Fruit fly (Drosophila melanogaster) whole organism, embryonic: Measurements from ENCODE around the gene Zdhhc8.

Experiments used
- ATbp ChIP-seq: fragments of 200-800 bp; sonication (Bioruptor generic); optimal IDR thresholded peaks from 2 replicates; lab custom pipeline; 2017; ENCODE audit warnings: missing biosample characterization, mild to moderate bottlenecking, missing genetic modification characterization, missing genetic modification reagents
- Aef1 ChIP-seq: fragments of 200-800 bp; sonication (Bioruptor generic); IDR thresholded peaks from 3 replicates; pipeline ENCODE4 v1.3.6; 2022; ENCODE audit warnings: missing biosample characterization, missing genetic modification characterization
- Bgb ChIP-seq: fragments of 200-800 bp; sonication (Bioruptor generic); IDR thresholded peaks from 2 replicates; pipeline ENCODE4 v1.3.6; 2022; ENCODE audit warnings: missing biosample characterization, missing genetic modification characterization; ENCODE audit not compliant: partially characterized antibody
- CG10959 ChIP-seq: fragments of 200-800 bp; sonication (Bioruptor generic); IDR thresholded peaks from 2 replicates; pipeline ENCODE4 v1.3.6; 2022; ENCODE audit warnings: missing biosample characterization, missing genetic modification characterization
- CG11398 ChIP-seq: fragments of 200-800 bp; sonication (Bioruptor generic); optimal IDR thresholded peaks from 2 replicates; lab custom pipeline; 2016; ENCODE audit warnings: missing biosample characterization, missing genetic modification characterization
- CG11456 ChIP-seq: fragments of 200-800 bp; sonication (Bioruptor generic); IDR thresholded peaks from 3 replicates; pipeline ENCODE4 v1.3.6; 2022; ENCODE audit warnings: missing biosample characterization, missing genetic modification characterization
- CG12219 ChIP-seq: fragments of 200-800 bp; sonication (Bioruptor generic); optimal IDR thresholded peaks from 3 replicates; lab custom pipeline; 2018; ENCODE audit warnings: missing biosample characterization, mild to moderate bottlenecking, missing genetic modification characterization
- CG1603 ChIP-seq: fragments of 200-800 bp; sonication (Bioruptor generic); optimal IDR thresholded peaks from 2 replicates; lab custom pipeline; 2019; ENCODE audit warnings: missing biosample characterization, mild to moderate bottlenecking, missing genetic modification characterization, moderate library complexity
- CG18011 ChIP-seq: fragments of 200-800 bp; sonication (Bioruptor generic); optimal IDR thresholded peaks from 2 replicates; lab custom pipeline; 2017; ENCODE audit warnings: missing biosample characterization, missing genetic modification characterization, mild to moderate bottlenecking, moderate library complexity, missing genotype
- CG2678 ChIP-seq: fragments of 200-800 bp; sonication (Bioruptor generic); optimal IDR thresholded peaks from 3 replicates; lab custom pipeline; 2019; ENCODE audit warnings: missing biosample characterization, mild to moderate bottlenecking, missing genetic modification characterization, moderate library complexity
- CG31224 ChIP-seq: fragments of 200-800 bp; sonication (Bioruptor generic); IDR thresholded peaks from 2 replicates; pipeline ENCODE4 v1.3.6; 2022; ENCODE audit warnings: missing biosample characterization, missing genetic modification characterization
- CG32532 ChIP-seq: fragments of 200-800 bp; sonication (Bioruptor generic); IDR thresholded peaks from 2 replicates; pipeline ENCODE4 v1.3.6; 2022; ENCODE audit warnings: missing biosample characterization, missing genetic modification characterization
- CG3281 ChIP-seq: fragments of 200-800 bp; sonication (Bioruptor generic); optimal IDR thresholded peaks from 3 replicates; lab custom pipeline; 2017; ENCODE audit warnings: missing biosample characterization, mild to moderate bottlenecking, missing genetic modification characterization
- CG4404 ChIP-seq: fragments of 200-800 bp; sonication (Bioruptor generic); IDR thresholded peaks from 2 replicates; pipeline ENCODE4 v1.3.6; 2022; ENCODE audit warnings: missing biosample characterization, missing genetic modification characterization
- CG4617 ChIP-seq: fragments of 200-800 bp; sonication (Bioruptor generic); optimal IDR thresholded peaks from 3 replicates; lab custom pipeline; 2016; ENCODE audit warnings: missing biosample characterization, missing genetic modification characterization, borderline replicate concordance
- CG5180 ChIP-seq: fragments of 200-800 bp; sonication (Bioruptor generic); optimal IDR thresholded peaks from 3 replicates; lab custom pipeline; 2017; ENCODE audit warnings: missing biosample characterization, missing genetic modification characterization, mild to moderate bottlenecking, moderate library complexity, missing genetic modification reagents
- CG6791 ChIP-seq: fragments of 200-800 bp; sonication (Bioruptor generic); IDR thresholded peaks from 3 replicates; pipeline ENCODE4 v1.3.6; 2022; ENCODE audit warnings: missing biosample characterization, missing genetic modification characterization; ENCODE audit not compliant: partially characterized antibody
- CG7271 ChIP-seq: fragments of 200-800 bp; sonication (Bioruptor generic); optimal IDR thresholded peaks from 2 replicates; lab custom pipeline; 2018; ENCODE audit warnings: missing biosample characterization, mild to moderate bottlenecking, missing genetic modification characterization, moderate library complexity
- CG7372 ChIP-seq: fragments of 200-800 bp; sonication (Bioruptor generic); IDR thresholded peaks from 2 replicates; pipeline ENCODE4 v1.3.6; 2022; ENCODE audit warnings: missing biosample characterization, missing genetic modification characterization
- CG8388 ChIP-seq: fragments of 200-800 bp; sonication (Bioruptor generic); optimal IDR thresholded peaks from 2 replicates; lab custom pipeline; 2019; ENCODE audit warnings: missing biosample characterization, mild to moderate bottlenecking, missing genetic modification characterization, moderate library complexity
- CG9876 ChIP-seq: fragments of 200-800 bp; sonication (Bioruptor generic); optimal IDR thresholded peaks from 2 replicates; lab custom pipeline; 2016; ENCODE audit warnings: missing biosample characterization, missing genetic modification characterization
- CG9932 ChIP-seq: fragments of 200-800 bp; sonication (Bioruptor generic); IDR thresholded peaks from 2 replicates; pipeline ENCODE4 v1.3.6; 2022; ENCODE audit warnings: missing biosample characterization, missing genetic modification characterization
- CrebB ChIP-seq: fragments of 200-800 bp; sonication (Bioruptor generic); optimal IDR thresholded peaks from 3 replicates; lab custom pipeline; 2018; ENCODE audit warnings: missing biosample characterization, mild to moderate bottlenecking, missing genetic modification characterization
- Dbx ChIP-seq: fragments of 200-800 bp; sonication (Bioruptor generic); IDR thresholded peaks from 3 replicates; pipeline ENCODE4 v1.3.6; 2022; ENCODE audit warnings: missing biosample characterization, missing genetic modification characterization
- HHEX ChIP-seq: fragments of 200-800 bp; sonication (Bioruptor generic); optimal IDR thresholded peaks from 3 replicates; lab custom pipeline; 2017; ENCODE audit warnings: missing biosample characterization, mild to moderate bottlenecking, missing genetic modification characterization, missing genetic modification reagents
- Hmr ChIP-seq: fragments of 200-800 bp; sonication (Bioruptor generic); optimal IDR thresholded peaks from 3 replicates; lab custom pipeline; 2017; ENCODE audit warnings: mild to moderate bottlenecking, missing biosample characterization, missing genetic modification reagents, missing genetic modification characterization
- Hr39 ChIP-seq: fragments of >200 bp; optimal IDR thresholded peaks from 2 replicates; lab custom pipeline; 2017
- Hr51 ChIP-seq, 2 experiments: fragments of 200-800 bp; sonication (Bioruptor generic); optimal IDR thresholded peaks; 2 replicates in 1 of 2; 3 replicates in 1 of 2; lab custom pipeline; 2016 to 2018; ENCODE audit warnings: missing biosample characterization in 2 of 2, missing genetic modification characterization in 2 of 2, mild to moderate bottlenecking in 1 of 2, moderate library complexity in 1 of 2
- Max ChIP-seq: fragments of 200-800 bp; sonication (Bioruptor generic); optimal IDR thresholded peaks from 2 replicates; lab custom pipeline; 2016; ENCODE audit warnings: missing biosample characterization, mild to moderate bottlenecking, missing genetic modification characterization
- Poxn ChIP-seq: fragments of 200-800 bp; sonication (Bioruptor generic); IDR thresholded peaks from 2 replicates; pipeline ENCODE4 v1.3.6; 2022; ENCODE audit warnings: missing biosample characterization, missing genetic modification characterization
- Side ChIP-seq: fragments of 200-800 bp; sonication (Bioruptor generic); optimal IDR thresholded peaks from 2 replicates; lab custom pipeline; 2016; ENCODE audit warnings: missing biosample characterization, missing genetic modification characterization
- Sry-β ChIP-seq: fragments of 200-800 bp; sonication (Bioruptor generic); optimal IDR thresholded peaks from 2 replicates; lab custom pipeline; 2018; ENCODE audit warnings: missing biosample characterization, mild to moderate bottlenecking, missing genetic modification characterization, moderate library complexity
- ci ChIP-seq: fragments of 200-800 bp; sonication (Bioruptor generic); IDR thresholded peaks from 3 replicates; pipeline ENCODE4 v1.3.6; 2022; ENCODE audit warnings: missing biosample characterization, missing genetic modification characterization
- danr ChIP-seq: fragments of 200-800 bp; sonication (Bioruptor generic); IDR thresholded peaks from 2 replicates; pipeline ENCODE4 v1.3.6; 2022; ENCODE audit warnings: missing biosample characterization, missing genetic modification characterization
- dmrt99B ChIP-seq: fragments of 200-800 bp; sonication (Bioruptor generic); optimal IDR thresholded peaks from 2 replicates; lab custom pipeline; 2018; ENCODE audit warnings: missing biosample characterization, mild to moderate bottlenecking, missing genetic modification characterization, moderate library complexity
- ems ChIP-seq: fragments of 200-800 bp; sonication (Bioruptor generic); optimal IDR thresholded peaks from 3 replicates; lab custom pipeline; 2016; ENCODE audit warnings: missing biosample characterization, missing genetic modification characterization
- gro ChIP-seq: fragments of 200-800 bp; sonication (Bioruptor generic); optimal IDR thresholded peaks from 2 replicates; lab custom pipeline; 2016; ENCODE audit warnings: missing biosample characterization, missing genetic modification characterization
- hth ChIP-seq: fragments of >200 bp; optimal IDR thresholded peaks from 2 replicates; lab custom pipeline; 2017; ENCODE audit warnings: inconsistent platforms
- ind ChIP-seq: fragments of 200-800 bp; sonication (Bioruptor generic); optimal IDR thresholded peaks from 3 replicates; lab custom pipeline; 2016; ENCODE audit warnings: missing biosample characterization, missing genetic modification characterization
- insv ChIP-seq, 2 experiments: fragments of 200-800 bp; sonication (Bioruptor generic); optimal IDR thresholded peaks; 3 replicates each; lab custom pipeline; 2016 to 2018; ENCODE audit warnings: missing biosample characterization in 2 of 2, missing genetic modification characterization in 2 of 2
- lilli ChIP-seq: fragments of 200-800 bp; sonication (Bioruptor generic); optimal IDR thresholded peaks from 3 replicates; lab custom pipeline; 2016; ENCODE audit warnings: missing biosample characterization, missing genetic modification characterization
- mam ChIP-seq: fragments of 200-800 bp; sonication (Bioruptor generic); optimal IDR thresholded peaks from 3 replicates; lab custom pipeline; 2016; ENCODE audit warnings: missing biosample characterization, missing genetic modification characterization
- org-1 ChIP-seq: fragments of 200-800 bp; sonication (Bioruptor generic); optimal IDR thresholded peaks from 2 replicates; lab custom pipeline; 2017; ENCODE audit warnings: missing biosample characterization, missing genetic modification characterization
- pita ChIP-seq: fragments of 200-800 bp; sonication (Bioruptor generic); optimal IDR thresholded peaks from 2 replicates; lab custom pipeline; 2017; ENCODE audit warnings: missing biosample characterization, mild to moderate bottlenecking, missing genetic modification characterization
- pnt ChIP-seq: fragments of 200-800 bp; sonication (Bioruptor generic); optimal IDR thresholded peaks from 3 replicates; lab custom pipeline; 2016; ENCODE audit warnings: missing biosample characterization, missing genetic modification characterization
- ro ChIP-seq: fragments of 200-800 bp; sonication (Bioruptor generic); IDR thresholded peaks from 2 replicates; pipeline ENCODE4 v1.3.6; 2022; ENCODE audit warnings: missing biosample characterization, missing genetic modification characterization
- sc ChIP-seq, 3 experiments: fragments of >200 bp in 2 of 3; fragments of 200-800 bp in 1 of 3; sonication (Bioruptor generic) in 1 of 3; optimal IDR thresholded peaks; 2 replicates in 2 of 3; 3 replicates in 1 of 3; lab custom pipeline; 2017; ENCODE audit warnings: mild to moderate bottlenecking in 1 of 3, missing biosample characterization in 1 of 3, missing genetic modification characterization in 1 of 3, missing genetic modification reagents in 1 of 3
- shn ChIP-seq: fragments of 200-800 bp; sonication (Bioruptor generic); optimal IDR thresholded peaks from 3 replicates; lab custom pipeline; 2016; ENCODE audit warnings: missing biosample characterization, missing genetic modification characterization
- sima ChIP-seq: fragments of 200-800 bp; sonication (Bioruptor generic); optimal IDR thresholded peaks from 2 replicates; lab custom pipeline; 2016; ENCODE audit warnings: missing biosample characterization, missing genetic modification characterization
- tx ChIP-seq: fragments of 200-800 bp; sonication (Bioruptor generic); optimal IDR thresholded peaks from 2 replicates; lab custom pipeline; 2016; ENCODE audit warnings: missing biosample characterization, missing genetic modification characterization

Zdhhc8 gene

dm6 chrX:9297661-9298433, 58.2 kb downstream of the Zdhhc8 start (continued):
- TF ChIP-seq CG4404 (no peak), Sry-β (GFP tag; lab: Kevin White, UChicago) (no peak), Hmr (peak; percentile 20), lilli (GFP tag; lab: Kevin White, UChicago) (peak; percentile 25), CG1603 (no peak), pnt (GFP tag; lab: Kevin White, UChicago) (no peak), CG32532 (GFP tag; lab: Robert Waterston, UW) (peak; percentile 43; the same call in 1 of the 2 replicates), CG7372 (GFP tag; lab: Robert Waterston, UW) (no peak), ro (GFP tag; lab: Robert Waterston, UW) (no peak), gro (no peak), Hr51 (GFP tag; optimal IDR thresholded peaks at IDR 0.05; lab: Kevin White, UChicago) (peak in 1 of 2 experiments; percentile 30), CrebB (tag; lab: Kevin White, UChicago) (no peak), insv (GFP tag; optimal IDR thresholded peaks at IDR 0.05; lab: Kevin White, UChicago) (no peak), mam (GFP tag; lab: Kevin White, UChicago) (peak; percentile 22), Side (GFP tag; lab: Kevin White, UChicago) (no peak), hth (no peak), Max (GFP tag; lab: Kevin White, UChicago) (no peak), CG12219 (GFP tag; lab: Kevin White, UChicago) (no peak), HHEX (GFP tag; lab: Kevin White, UChicago) (no peak), CG18011 (GFP tag; lab: Kevin White, UChicago) (no peak), shn (GFP tag; lab: Kevin White, UChicago) (peak; percentile 0), sima (no peak), Dbx (GFP tag; lab: Robert Waterston, UW) (0 out of 3 replicates have a peak, but pooled peaks have one; percentile 25), CG5180 (GFP tag; lab: Kevin White, UChicago) (no peak), CG2678 (tag; lab: Kevin White, UChicago) (peak; percentile 40), CG11398 (GFP tag; lab: Kevin White, UChicago) (no peak), ATbp (GFP tag; lab: Kevin White, UChicago) (no peak), danr (GFP tag; lab: Robert Waterston, UW) (no peak), ems (GFP tag; lab: Kevin White, UChicago) (no peak), CG10959 (GFP tag; lab: Robert Waterston, UW) (no peak), pita (GFP tag; lab: Kevin White, UChicago) (no peak), CG4617 (GFP tag; lab: Kevin White, UChicago) (no peak), ind (GFP tag; lab: Kevin White, UChicago) (no peak), Poxn (GFP tag; lab: Robert Waterston, UW) (no peak), Bgb (GFP tag; lab: Robert Waterston, UW) (no peak), Hr39 (lab: Kevin White, UChicago) (no peak), org-1 (GFP tag; lab: Kevin White, UChicago) (no peak), CG6791 (no peak), CG9876 (GFP tag; lab: Kevin White, UChicago) (no peak), Aef1 (GFP tag; lab: Robert Waterston, UW) (no peak), CG7271 (tag; lab: Kevin White, UChicago) (no peak), dmrt99B (peak; percentile 13), tx (GFP tag; lab: Kevin White, UChicago) (no peak), CG8388 (GFP tag; lab: Kevin White, UChicago) (no peak), sc (optimal IDR thresholded peaks at IDR 0.05; lab: Kevin White, UChicago) (no peak), sc (GFP tag; optimal IDR thresholded peaks at IDR 0.05; lab: Kevin White, UChicago) (no peak), CG31224 (GFP tag; lab: Robert Waterston, UW) (no peak), CG9932 (GFP tag; lab: Robert Waterston, UW) (peak; percentile 58), CG3281 (peak; percentile 24), ci (GFP tag; lab: Robert Waterston, UW) (no peak), CG11456 (GFP tag; lab: Robert Waterston, UW) (no peak)
